Fruit fly (Drosophila melanogaster): ENCODE measurements around the gene Sec61alpha.

The Sec61alpha gene

dm6 chr2L:6480212-6480994 lies at the start of gene Sec61alpha, which contains the start of gene Daxx:
Gene Sec61alpha, minus strand, starts transcription at chr2L:6480575.
Gene Daxx, plus strand, starts transcription at chr2L:6480929.
- peak; percentile 78 for TF ChIP-seq CG11902 (GFP tag; optimal IDR thresholded peaks at IDR 0.05)
- TF ChIP-seq fd85E (GFP tag; optimal IDR thresholded peaks at IDR 0.05): peak; percentile 62
- TF ChIP-seq lz (GFP tag; optimal IDR thresholded peaks at IDR 0.05): peak; percentile 90
- peak; percentile 77 for TF ChIP-seq CG32006 (GFP tag; optimal IDR thresholded peaks at IDR 0.05)
- TF ChIP-seq CG6854 (GFP tag; optimal IDR thresholded peaks at IDR 0.05): peak; percentile 66
- TF ChIP-seq pdm3 (GFP tag; optimal IDR thresholded peaks at IDR 0.05): peak; percentile 89
- TF ChIP-seq Sox15 (GFP tag; optimal IDR thresholded peaks at IDR 0.05): peak; percentile 81
- TF ChIP-seq fd59A (GFP tag; optimal IDR thresholded peaks at IDR 0.05): peak; percentile 65
- TF ChIP-seq achi (GFP tag; optimal IDR thresholded peaks at IDR 0.05): peak; percentile 93
- TF ChIP-seq CG4318 (GFP tag; optimal IDR thresholded peaks at IDR 0.05): no peak
- TF ChIP-seq CG10669 (GFP tag; optimal IDR thresholded peaks at IDR 0.05): peak; percentile 73
- no peak for TF ChIP-seq Hr4 (GFP tag; optimal IDR thresholded peaks at IDR 0.05)
- TF ChIP-seq CG15336 (GFP tag; IDR thresholded peaks at IDR 0.05): peak; percentile 63
- peak; percentile 61 for TF ChIP-seq CG6808 (GFP tag; optimal IDR thresholded peaks at IDR 0.05)
- peak; percentile 80 for TF ChIP-seq Eip75B (GFP tag; optimal IDR thresholded peaks at IDR 0.05)
- TF ChIP-seq CG3919 (GFP tag; optimal IDR thresholded peaks at IDR 0.05): peak; percentile 85
- peak; percentile 83 for TF ChIP-seq eg (GFP tag; IDR thresholded peaks at IDR 0.05)
- peak; percentile 80 for TF ChIP-seq Eip93F (GFP tag; optimal IDR thresholded peaks at IDR 0.05)
- peak; percentile 73 for TF ChIP-seq Gug (GFP tag; IDR thresholded peaks at IDR 0.05)
- TF ChIP-seq CG34406 (GFP tag; optimal IDR thresholded peaks at IDR 0.05): peak; percentile 64
- peak; percentile 56 to 78 for TF ChIP-seq salr (GFP tag; optimal IDR thresholded peaks at IDR 0.05)
- peak; percentile 93 for TF ChIP-seq CG31627 (GFP tag; optimal IDR thresholded peaks at IDR 0.05)
- TF ChIP-seq CG8119 (GFP tag; IDR thresholded peaks at IDR 0.05): peak; percentile 83
- TF ChIP-seq CG11294 (GFP tag; IDR thresholded peaks at IDR 0.05): peak; percentile 74
- TF ChIP-seq cyc (GFP tag; optimal IDR thresholded peaks at IDR 0.05): peak; percentile 88
- no peak for TF ChIP-seq CG6276 (GFP tag; optimal IDR thresholded peaks at IDR 0.05)
- TF ChIP-seq Lpt (GFP tag; optimal IDR thresholded peaks at IDR 0.05): peak; percentile 46
- TF ChIP-seq ss (GFP tag; optimal IDR thresholded peaks at IDR 0.05): peak; percentile 9 to 41
- peak; percentile 1 for TF ChIP-seq CG9139 (GFP tag; optimal IDR thresholded peaks at IDR 0.05)
- TF ChIP-seq Ets96B (tag; optimal IDR thresholded peaks at IDR 0.05): peak; percentile 58
- TF ChIP-seq svp (GFP tag): peak; percentile 96
- peak; percentile 78 for TF ChIP-seq CG6792 (GFP tag; optimal IDR thresholded peaks at IDR 0.05)
- TF ChIP-seq vri (GFP tag; optimal IDR thresholded peaks at IDR 0.05): peak; percentile 50
- TF ChIP-seq CG16779 (tag; optimal IDR thresholded peaks at IDR 0.05): no peak
- TF ChIP-seq CG10631 (GFP tag; optimal IDR thresholded peaks at IDR 0.05): peak; percentile 86
- peak; percentile 85 for TF ChIP-seq Met (GFP tag; optimal IDR thresholded peaks at IDR 0.05)
- TF ChIP-seq Hr38 (GFP tag; optimal IDR thresholded peaks at IDR 0.05): peak; percentile 66
- TF ChIP-seq CG8319 (GFP tag; optimal IDR thresholded peaks at IDR 0.05): peak; percentile 59
- TF ChIP-seq spab (GFP tag; optimal IDR thresholded peaks at IDR 0.05): no peak
- peak; percentile 60 for TF ChIP-seq dac (GFP tag; optimal IDR thresholded peaks at IDR 0.05)
- TF ChIP-seq Sox14 (GFP tag; optimal IDR thresholded peaks at IDR 0.05): peak; percentile 84
- TF ChIP-seq acj6 (GFP tag; optimal IDR thresholded peaks at IDR 0.05): peak; percentile 85
- peak; percentile 64 for TF ChIP-seq fkh (GFP tag; optimal IDR thresholded peaks at IDR 0.05)
- TF ChIP-seq Eip78C (GFP tag): peak; percentile 90
- TF ChIP-seq esn (GFP tag; optimal IDR thresholded peaks at IDR 0.05): peak; percentile 85
- peak; percentile 85 for TF ChIP-seq Ets21C (GFP tag; optimal IDR thresholded peaks at IDR 0.05)
- peak; percentile 70 for TF ChIP-seq CG6163 (GFP tag; IDR thresholded peaks at IDR 0.05)
- peak; percentile 79 for TF ChIP-seq Smox (GFP tag; optimal IDR thresholded peaks at IDR 0.05)
- TF ChIP-seq topi (GFP tag; optimal IDR thresholded peaks at IDR 0.05): peak; percentile 81
- peak; percentile 48 for TF ChIP-seq CG1621 (tag; optimal IDR thresholded peaks at IDR 0.05)
- peak; percentile 64 for TF ChIP-seq net (GFP tag; optimal IDR thresholded peaks at IDR 0.05)
